Fruit fly (Drosophila melanogaster) whole organism, embryonic: ENCODE data around the gene Nepl20.

Experiments used
- Antp ChIP-seq: fragments of 200-800 bp; sonication (Bioruptor generic); optimal IDR thresholded peaks from 3 replicates; lab custom pipeline; 2016; ENCODE audit warnings: missing biosample characterization, missing genetic modification characterization
- CG10366 ChIP-seq: fragments of 200-800 bp; sonication (Bioruptor generic); IDR thresholded peaks from 2 replicates; pipeline ENCODE4 v1.3.6; 2022; ENCODE audit warnings: missing biosample characterization, missing genetic modification characterization
- CG10543 ChIP-seq: fragments of 200-800 bp; sonication (Bioruptor generic); optimal IDR thresholded peaks from 3 replicates; lab custom pipeline; 2017; ENCODE audit warnings: missing biosample characterization, mild to moderate bottlenecking, missing genetic modification characterization, moderate library complexity
- CG11085 ChIP-seq: fragments of 200-800 bp; sonication (Bioruptor generic); IDR thresholded peaks from 2 replicates; pipeline ENCODE4 v1.3.6; 2022; ENCODE audit warnings: missing biosample characterization, missing genetic modification characterization
- CG12071 ChIP-seq: fragments of 200-800 bp; sonication (Bioruptor generic); optimal IDR thresholded peaks from 3 replicates; lab custom pipeline; 2018; ENCODE audit warnings: missing biosample characterization, mild to moderate bottlenecking, missing genetic modification characterization
- CG12391 ChIP-seq: fragments of 200-800 bp; sonication (Bioruptor generic); optimal IDR thresholded peaks from 3 replicates; lab custom pipeline; 2018; ENCODE audit warnings: missing biosample characterization, mild to moderate bottlenecking, missing genetic modification characterization, moderate library complexity
- CG13287 ChIP-seq: fragments of 200-800 bp; sonication (Bioruptor generic); IDR thresholded peaks from 2 replicates; pipeline ENCODE4 v1.3.6; 2022; ENCODE audit warnings: missing biosample characterization, missing genetic modification characterization; ENCODE audit not compliant: partially characterized antibody
- CG13894 ChIP-seq: fragments of 200-800 bp; sonication (Bioruptor generic); optimal IDR thresholded peaks from 3 replicates; lab custom pipeline; 2018; ENCODE audit warnings: missing biosample characterization, mild to moderate bottlenecking, missing genetic modification characterization, moderate library complexity
- CG14441 ChIP-seq: fragments of 200-800 bp; sonication (Bioruptor generic); IDR thresholded peaks from 2 replicates; pipeline ENCODE4 v1.3.6; 2022; ENCODE audit warnings: missing biosample characterization, missing genetic modification characterization
- CG14710 ChIP-seq: fragments of 200-800 bp; sonication (Bioruptor generic); optimal IDR thresholded peaks from 3 replicates; lab custom pipeline; 2019; ENCODE audit warnings: missing biosample characterization, mild to moderate bottlenecking, missing genetic modification characterization, moderate library complexity
- CG14965 ChIP-seq: fragments of 200-800 bp; sonication (Bioruptor generic); optimal IDR thresholded peaks from 2 replicates; lab custom pipeline; 2016; ENCODE audit warnings: missing biosample characterization, missing genetic modification characterization, borderline replicate concordance
- CG1603 ChIP-seq: fragments of 200-800 bp; sonication (Bioruptor generic); optimal IDR thresholded peaks from 2 replicates; lab custom pipeline; 2019; ENCODE audit warnings: missing biosample characterization, mild to moderate bottlenecking, missing genetic modification characterization, moderate library complexity
- CG16815 ChIP-seq: fragments of 200-800 bp; sonication (Bioruptor generic); optimal IDR thresholded peaks from 3 replicates; lab custom pipeline; 2017; ENCODE audit warnings: missing biosample characterization, mild to moderate bottlenecking, missing genetic modification characterization
- CG17829 ChIP-seq: fragments of 200-800 bp; optimal IDR thresholded peaks from 2 replicates; lab custom pipeline; 2019; ENCODE audit warnings: missing biosample characterization, mild to moderate bottlenecking, missing genetic modification characterization, moderate library complexity
- CG18476 ChIP-seq: fragments of 200-800 bp; sonication (Bioruptor generic); optimal IDR thresholded peaks from 2 replicates; lab custom pipeline; 2016; ENCODE audit warnings: missing biosample characterization, mild to moderate bottlenecking, missing genetic modification characterization
- CG2129 ChIP-seq: fragments of 200-800 bp; sonication (Bioruptor generic); IDR thresholded peaks from 2 replicates; pipeline ENCODE4 v1.3.6; 2022; ENCODE audit warnings: missing biosample characterization, missing genetic modification characterization; ENCODE audit not compliant: partially characterized antibody
- CG33213 ChIP-seq: fragments of 200-800 bp; sonication (Bioruptor generic); optimal IDR thresholded peaks from 3 replicates; lab custom pipeline; 2016; ENCODE audit warnings: missing biosample characterization, missing genetic modification characterization
- CG33557 ChIP-seq: fragments of 200-800 bp; sonication (Bioruptor generic); optimal IDR thresholded peaks from 2 replicates; lab custom pipeline; 2019; ENCODE audit warnings: missing biosample characterization, mild to moderate bottlenecking, missing genetic modification characterization, moderate library complexity
- CG7556 ChIP-seq: fragments of 200-800 bp; sonication (Bioruptor generic); optimal IDR thresholded peaks from 2 replicates; lab custom pipeline; 2017; ENCODE audit warnings: missing biosample characterization, mild to moderate bottlenecking, missing genetic modification characterization
- CG7963 ChIP-seq: fragments of 200-800 bp; sonication (Bioruptor generic); IDR thresholded peaks from 3 replicates; pipeline ENCODE4 v1.3.6; 2022; ENCODE audit warnings: missing biosample characterization, missing genetic modification characterization; ENCODE audit not compliant: partially characterized antibody
- CG8281 ChIP-seq: fragments of 200-800 bp; sonication (Bioruptor generic); optimal IDR thresholded peaks from 2 replicates; lab custom pipeline; 2018; ENCODE audit warnings: missing biosample characterization, mild to moderate bottlenecking, missing genetic modification characterization, moderate library complexity
- CG8290 ChIP-seq, 3 experiments: fragments of 200-800 bp; sonication (Bioruptor generic); optimal IDR thresholded peaks; 2 replicates each; lab custom pipeline; 2016 to 2019; ENCODE audit warnings: missing biosample characterization in 3 of 3, missing genetic modification characterization in 3 of 3, mild to moderate bottlenecking in 2 of 3, moderate library complexity in 1 of 3
- CG8944 ChIP-seq: fragments of 200-800 bp; sonication (Bioruptor generic); optimal IDR thresholded peaks from 3 replicates; lab custom pipeline; 2016; ENCODE audit warnings: missing biosample characterization, missing genetic modification characterization
- CG9876 ChIP-seq: fragments of 200-800 bp; sonication (Bioruptor generic); optimal IDR thresholded peaks from 2 replicates; lab custom pipeline; 2016; ENCODE audit warnings: missing biosample characterization, missing genetic modification characterization
- CHES-1-like ChIP-seq: fragments of 200-800 bp; sonication (Bioruptor generic); optimal IDR thresholded peaks from 2 replicates; lab custom pipeline; 2016; ENCODE audit warnings: missing biosample characterization, missing genetic modification characterization
- D19A ChIP-seq: fragments of 200-800 bp; optimal IDR thresholded peaks from 3 replicates; lab custom pipeline; 2019; ENCODE audit warnings: missing biosample characterization, mild to moderate bottlenecking, missing genetic modification characterization, moderate library complexity
- Ets65A ChIP-seq: fragments of 200-800 bp; sonication (Bioruptor generic); peaks from one replicate; lab custom pipeline; 2016; ENCODE audit warnings: missing biosample characterization, missing genetic modification characterization
- Hr78 ChIP-seq, 2 experiments: fragments of 200-800 bp in 1 of 2; fragments of >200 bp in 1 of 2; sonication (Bioruptor generic) in 1 of 2; optimal IDR thresholded peaks; 2 replicates each; lab custom pipeline; 2017 to 2019; ENCODE audit warnings: missing biosample characterization in 2 of 2, missing genetic modification characterization in 2 of 2, mild to moderate bottlenecking in 1 of 2, moderate library complexity in 1 of 2
- Lpt ChIP-seq: fragments of >200 bp; optimal IDR thresholded peaks from 2 replicates; lab custom pipeline; 2018; ENCODE audit warnings: missing biosample characterization, missing genetic modification characterization
- Oaz ChIP-seq: fragments of 200-800 bp; sonication (Bioruptor generic); IDR thresholded peaks from 2 replicates; pipeline ENCODE4 v1.3.6; 2022; ENCODE audit warnings: missing biosample characterization, missing genetic modification characterization
- Sry-δ ChIP-seq: fragments of 200-800 bp; sonication (Bioruptor generic); optimal IDR thresholded peaks from 2 replicates; lab custom pipeline; 2016; ENCODE audit warnings: missing biosample characterization, missing genetic modification characterization
- TFAM ChIP-seq: fragments of 200-800 bp; sonication (Bioruptor generic); optimal IDR thresholded peaks from 2 replicates; lab custom pipeline; 2017; ENCODE audit warnings: missing biosample characterization, missing genetic modification characterization, inconsistent platforms
- Xbp1 ChIP-seq: fragments of 200-800 bp; sonication (Bioruptor generic); optimal IDR thresholded peaks from 3 replicates; lab custom pipeline; 2016; ENCODE audit warnings: missing biosample characterization, mild to moderate bottlenecking, missing genetic modification characterization
- Xrp1 ChIP-seq: fragments of 200-800 bp; sonication (Bioruptor generic); IDR thresholded peaks from 2 replicates; pipeline ENCODE4 v1.3.6; 2022; ENCODE audit warnings: missing biosample characterization, missing genetic modification characterization
- az2 ChIP-seq: fragments of 200-800 bp; sonication (Bioruptor generic); optimal IDR thresholded peaks from 3 replicates; lab custom pipeline; 2016; ENCODE audit warnings: missing biosample characterization, missing genetic modification characterization
- bowl ChIP-seq: fragments of 200-800 bp; sonication (Bioruptor generic); IDR thresholded peaks from 2 replicates; pipeline ENCODE4 v1.3.6; 2022; ENCODE audit warnings: missing biosample characterization, missing genetic modification characterization
- bsh ChIP-seq, 2 experiments: fragments of 200-800 bp; sonication (Bioruptor generic); optimal IDR thresholded peaks; 2 replicates each; lab custom pipeline; 2017 to 2018; ENCODE audit warnings: mild to moderate bottlenecking in 2 of 2, missing biosample characterization in 2 of 2, missing genetic modification characterization in 2 of 2, moderate library complexity in 1 of 2
- btn ChIP-seq: fragments of 200-800 bp; sonication (Bioruptor generic); optimal IDR thresholded peaks from 2 replicates; lab custom pipeline; 2016; ENCODE audit warnings: missing biosample characterization, missing genetic modification characterization
- dysf ChIP-seq: fragments of 200-800 bp; sonication (Bioruptor generic); IDR thresholded peaks from 3 replicates; pipeline ENCODE4 v1.3.6; 2022; ENCODE audit warnings: missing biosample characterization, missing genetic modification characterization
- fu2 ChIP-seq: fragments of 200-800 bp; sonication (Bioruptor generic); optimal IDR thresholded peaks from 2 replicates; lab custom pipeline; 2016; ENCODE audit warnings: missing biosample characterization, missing genetic modification characterization
- ham ChIP-seq: fragments of 200-800 bp; sonication (Bioruptor generic); IDR thresholded peaks from 2 replicates; pipeline ENCODE4 v1.3.6; 2022; ENCODE audit warnings: missing biosample characterization, missing genetic modification characterization
- ind ChIP-seq: fragments of 200-800 bp; sonication (Bioruptor generic); optimal IDR thresholded peaks from 3 replicates; lab custom pipeline; 2016; ENCODE audit warnings: missing biosample characterization, missing genetic modification characterization
- rib ChIP-seq: fragments of 200-800 bp; sonication (Bioruptor generic); IDR thresholded peaks from 2 replicates; pipeline ENCODE4 v1.3.6; 2022; ENCODE audit warnings: missing biosample characterization, missing genetic modification characterization
- salm ChIP-seq: fragments of 200-800 bp; sonication (Bioruptor generic); optimal IDR thresholded peaks from 2 replicates; lab custom pipeline; 2018; ENCODE audit warnings: missing biosample characterization, mild to moderate bottlenecking, missing genetic modification characterization
- stwl ChIP-seq: fragments of 200-800 bp; sonication (Bioruptor generic); optimal IDR thresholded peaks from 3 replicates; lab custom pipeline; 2018; ENCODE audit warnings: missing biosample characterization, mild to moderate bottlenecking, missing genetic modification characterization, moderate library complexity
- trh ChIP-seq: fragments of 200-800 bp; sonication (Bioruptor generic); optimal IDR thresholded peaks from 2 replicates; lab custom pipeline; 2016; ENCODE audit warnings: missing biosample characterization, missing genetic modification characterization
- twi ChIP-seq: fragments of 200-800 bp; optimal IDR thresholded peaks from 2 replicates; lab custom pipeline; 2019; ENCODE audit warnings: missing biosample characterization, mild to moderate bottlenecking, missing genetic modification characterization, moderate library complexity
- tx ChIP-seq: fragments of 200-800 bp; sonication (Bioruptor generic); optimal IDR thresholded peaks from 2 replicates; lab custom pipeline; 2016; ENCODE audit warnings: missing biosample characterization, missing genetic modification characterization
- z ChIP-seq: fragments of 200-800 bp; sonication (Bioruptor generic); IDR thresholded peaks from 3 replicates; pipeline ENCODE4 v1.3.6; 2022; ENCODE audit warnings: missing biosample characterization, missing genetic modification characterization

The Nepl20 gene

dm6 chr3R:28857287-28858024 is 23.1 kb upstream of the Nepl20 start (continued):
- TF ChIP-seq CG7556 (peak; percentile 1), CG10543 (GFP tag; lab: Kevin White, UChicago) (no peak), CG14441 (GFP tag; lab: Robert Waterston, UW) (peak; percentile 45), CG1603 (tag; lab: Kevin White, UChicago) (peak; percentile 75), CG9876 (GFP tag; lab: Kevin White, UChicago) (no peak), btn (GFP tag; lab: Kevin White, UChicago) (no peak), Antp (GFP tag; lab: Kevin White, UChicago) (peak; percentile 54), CG12071 (no peak), trh (GFP tag; lab: Kevin White, UChicago) (no peak), CG7963 (GFP tag; lab: Robert Waterston, UW) (no peak), bowl (no peak), D19A (tag; lab: Kevin White, UChicago) (peak; percentile 33), z (GFP tag; lab: Robert Waterston, UW) (no peak), tx (GFP tag; lab: Kevin White, UChicago) (no peak), Lpt (GFP tag; lab: Kevin White, UChicago) (no peak), CG14710 (tag; lab: Kevin White, UChicago) (peak; percentile 22), CHES-1-like (GFP tag; lab: Kevin White, UChicago) (no peak), CG2129 (GFP tag; lab: Robert Waterston, UW) (no peak), Ets65A (no peak), CG16815 (no peak), CG14965 (GFP tag; lab: Kevin White, UChicago) (no peak), CG8281 (tag; lab: Kevin White, UChicago) (no peak), Xrp1 (GFP tag; lab: Robert Waterston, UW) (peak; percentile 63), twi (tag; lab: Kevin White, UChicago) (peak; percentile 23), CG17829 (tag; lab: Kevin White, UChicago) (peak; percentile 52), stwl (tag; lab: Kevin White, UChicago) (no peak), ham (GFP tag; lab: Robert Waterston, UW) (no peak), bsh (GFP tag; optimal IDR thresholded peaks at IDR 0.05; lab: Kevin White, UChicago) (peak; percentile 21 to 78), dysf (GFP tag; lab: Robert Waterston, UW) (peak; percentile 64), CG10366 (GFP tag; lab: Robert Waterston, UW) (peak; percentile 38), CG13894 (tag; lab: Kevin White, UChicago) (no peak), CG11085 (no peak), Oaz (GFP tag; lab: Robert Waterston, UW) (0 out of 2 replicates have a peak, but pooled peaks have one; percentile 7), fu2 (GFP tag; lab: Kevin White, UChicago) (no peak), TFAM (no peak), Hr78 (GFP tag; optimal IDR thresholded peaks at IDR 0.05; lab: Kevin White, UChicago) (no peak), Sry-δ (no peak), salm (tag; lab: Kevin White, UChicago) (no peak), rib (GFP tag; lab: Robert Waterston, UW) (no peak), az2 (GFP tag; lab: Kevin White, UChicago) (peak; percentile 17), CG33213 (GFP tag; lab: Kevin White, UChicago) (no peak), CG12391 (peak; percentile 45), ind (GFP tag; lab: Kevin White, UChicago) (peak; percentile 41), CG13287 (GFP tag; lab: Robert Waterston, UW) (no peak), CG8290 (GFP tag; optimal IDR thresholded peaks at IDR 0.05; lab: Kevin White, UChicago) (no peak), CG8290 (tag; optimal IDR thresholded peaks at IDR 0.05; lab: Kevin White, UChicago) (peak in 1 of 2 experiments; percentile 65), CG8944 (GFP tag; lab: Kevin White, UChicago) (no peak), CG18476 (GFP tag; lab: Kevin White, UChicago) (no peak), CG33557 (no peak), Xbp1 (GFP tag; lab: Kevin White, UChicago) (peak; percentile 44)
